Fruit fly (Drosophila melanogaster) whole organism, embryonic: ENCODE data around the gene Rab7.

Experiments used
- Abd-B ChIP-seq: fragments of 200-800 bp; sonication (Bioruptor generic); optimal IDR thresholded peaks from 2 replicates; lab custom pipeline; 2018; ENCODE audit warnings: missing biosample characterization, mild to moderate bottlenecking, missing genetic modification characterization, moderate library complexity
- BEAF-32 ChIP-seq: fragments of 200-800 bp; sonication (Bioruptor generic); optimal IDR thresholded peaks from 3 replicates; lab custom pipeline; 2017; ENCODE audit warnings: missing biosample characterization, missing genetic modification characterization, mild to moderate bottlenecking, moderate library complexity, missing genetic modification reagents
- CG10431 ChIP-seq: fragments of 200-800 bp; sonication (Bioruptor generic); optimal IDR thresholded peaks from 3 replicates; lab custom pipeline; 2018; ENCODE audit warnings: missing biosample characterization, mild to moderate bottlenecking, missing genetic modification characterization
- CG12071 ChIP-seq: fragments of 200-800 bp; sonication (Bioruptor generic); optimal IDR thresholded peaks from 3 replicates; lab custom pipeline; 2018; ENCODE audit warnings: missing biosample characterization, mild to moderate bottlenecking, missing genetic modification characterization
- CG12104 ChIP-seq: fragments of 200-800 bp; sonication (Bioruptor generic); optimal IDR thresholded peaks from 3 replicates; lab custom pipeline; 2016; ENCODE audit warnings: missing biosample characterization, missing genetic modification characterization
- CG12744 ChIP-seq: fragments of 200-800 bp; sonication (Bioruptor generic); optimal IDR thresholded peaks from 2 replicates; lab custom pipeline; 2016; ENCODE audit warnings: missing biosample characterization, missing genetic modification characterization
- CG14667 ChIP-seq: fragments of 200-800 bp; sonication (Bioruptor generic); IDR thresholded peaks from 2 replicates; pipeline ENCODE4 v1.3.6; 2022; ENCODE audit warnings: missing biosample characterization, missing genetic modification characterization
- CG15514 ChIP-seq: fragments of 200-800 bp; sonication (Bioruptor generic); optimal IDR thresholded peaks from 3 replicates; lab custom pipeline; 2017; ENCODE audit warnings: missing biosample characterization, missing genetic modification characterization, mild to moderate bottlenecking, moderate library complexity, missing genetic modification reagents
- CG17829 ChIP-seq: fragments of 200-800 bp; optimal IDR thresholded peaks from 2 replicates; lab custom pipeline; 2019; ENCODE audit warnings: missing biosample characterization, mild to moderate bottlenecking, missing genetic modification characterization, moderate library complexity
- CG2199 ChIP-seq: fragments of 200-800 bp; sonication (Bioruptor generic); IDR thresholded peaks from 3 replicates; pipeline ENCODE4 v1.3.6; 2022; ENCODE audit warnings: missing biosample characterization, missing genetic modification characterization
- CG2202 ChIP-seq: fragments of 200-800 bp; sonication (Bioruptor generic); optimal IDR thresholded peaks from 2 replicates; lab custom pipeline; 2018; ENCODE audit warnings: missing biosample characterization, mild to moderate bottlenecking, missing genetic modification characterization
- CG32767 ChIP-seq: fragments of 200-800 bp; sonication (Bioruptor generic); IDR thresholded peaks from 2 replicates; pipeline ENCODE4 v1.3.6; 2022; ENCODE audit warnings: missing biosample characterization, missing genetic modification characterization
- CG34224 ChIP-seq: fragments of 200-800 bp; sonication (Bioruptor generic); IDR thresholded peaks from 3 replicates; pipeline ENCODE4 v1.3.6; 2022; ENCODE audit warnings: missing biosample characterization, missing genetic modification characterization; ENCODE audit not compliant: partially characterized antibody
- CG5245 ChIP-seq: fragments of 200-800 bp; sonication (Bioruptor generic); optimal IDR thresholded peaks from 3 replicates; lab custom pipeline; 2016; ENCODE audit warnings: missing biosample characterization, missing genetic modification characterization
- CG6683 ChIP-seq: fragments of 200-800 bp; sonication (Bioruptor generic); optimal IDR thresholded peaks from 2 replicates; lab custom pipeline; 2017; ENCODE audit warnings: missing biosample characterization, mild to moderate bottlenecking, missing genetic modification characterization, missing genetic modification reagents
- CG7928 ChIP-seq: fragments of 200-800 bp; sonication (Bioruptor generic); optimal IDR thresholded peaks from 2 replicates; lab custom pipeline; 2017; ENCODE audit warnings: missing biosample characterization, mild to moderate bottlenecking, missing genetic modification characterization
- CG9817 ChIP-seq: fragments of 200-800 bp; sonication (Bioruptor generic); optimal IDR thresholded peaks from 2 replicates; lab custom pipeline; 2018; ENCODE audit warnings: missing biosample characterization, mild to moderate bottlenecking, missing genetic modification characterization, moderate library complexity
- CTCF ChIP-seq: fragments of 200-800 bp; sonication (Bioruptor generic); optimal IDR thresholded peaks from 2 replicates; lab custom pipeline; 2017; ENCODE audit warnings: missing biosample characterization, mild to moderate bottlenecking, missing genetic modification characterization, moderate library complexity
- Dfd ChIP-seq, 2 experiments: fragments of >200 bp; optimal IDR thresholded peaks; 2 replicates each; lab custom pipeline; 2017; ENCODE audit warnings: missing biosample characterization in 2 of 2, missing genetic modification characterization in 2 of 2
- Dip2 ChIP-seq: fragments of 200-800 bp; sonication (Bioruptor generic); IDR thresholded peaks from 2 replicates; pipeline ENCODE4 v1.3.6; 2022; ENCODE audit warnings: missing biosample characterization, missing genetic modification characterization
- Ets97D ChIP-seq: fragments of 200-800 bp; sonication (Bioruptor generic); optimal IDR thresholded peaks from 3 replicates; lab custom pipeline; 2016; ENCODE audit warnings: missing biosample characterization, missing genetic modification characterization
- HmgZ ChIP-seq: fragments of 200-800 bp; sonication (Bioruptor generic); optimal IDR thresholded peaks from 2 replicates; lab custom pipeline; 2018; ENCODE audit warnings: missing biosample characterization, mild to moderate bottlenecking, missing genetic modification characterization
- Hsf ChIP-seq: fragments of 200-800 bp; sonication (Bioruptor generic); optimal IDR thresholded peaks from 3 replicates; lab custom pipeline; 2016; ENCODE audit warnings: missing biosample characterization, missing genetic modification characterization
- MESR4 ChIP-seq: fragments of 200-800 bp; sonication (Bioruptor generic); optimal IDR thresholded peaks from 2 replicates; lab custom pipeline; 2018; ENCODE audit warnings: missing biosample characterization, mild to moderate bottlenecking, missing genetic modification characterization, moderate library complexity
- Max ChIP-seq: fragments of 200-800 bp; sonication (Bioruptor generic); optimal IDR thresholded peaks from 2 replicates; lab custom pipeline; 2016; ENCODE audit warnings: missing biosample characterization, mild to moderate bottlenecking, missing genetic modification characterization
- Nf-YB ChIP-seq: fragments of 200-800 bp; sonication (Bioruptor generic); optimal IDR thresholded peaks from 3 replicates; lab custom pipeline; 2019; ENCODE audit warnings: missing biosample characterization, mild to moderate bottlenecking, missing genetic modification characterization, moderate library complexity
- Optix ChIP-seq: fragments of 200-800 bp; sonication (Bioruptor generic); IDR thresholded peaks from 3 replicates; pipeline ENCODE4 v1.3.6; 2022; ENCODE audit warnings: missing biosample characterization, missing genetic modification characterization
- PHDP ChIP-seq: fragments of 200-800 bp; sonication (Bioruptor generic); optimal IDR thresholded peaks from 3 replicates; lab custom pipeline; 2018; ENCODE audit warnings: missing biosample characterization, mild to moderate bottlenecking, missing genetic modification characterization, moderate library complexity
- Rfx ChIP-seq: fragments of 200-800 bp; sonication (Bioruptor generic); IDR thresholded peaks from 2 replicates; pipeline ENCODE4 v1.3.6; 2022; ENCODE audit warnings: missing biosample characterization, missing genetic modification characterization
- Scr ChIP-seq: fragments of 200-800 bp; sonication (Bioruptor generic); IDR thresholded peaks from 2 replicates; pipeline ENCODE4 v1.3.6; 2022; ENCODE audit warnings: missing biosample characterization, missing genetic modification characterization; ENCODE audit not compliant: partially characterized antibody
- ab ChIP-seq: fragments of 200-800 bp; sonication (Bioruptor generic); optimal IDR thresholded peaks from 2 replicates; lab custom pipeline; 2016; ENCODE audit warnings: missing biosample characterization, missing genetic modification characterization
- bab2 ChIP-seq: fragments of 200-800 bp; sonication (Bioruptor generic); optimal IDR thresholded peaks from 2 replicates; lab custom pipeline; 2016; ENCODE audit warnings: missing biosample characterization, missing genetic modification characterization
- bowl ChIP-seq: fragments of 200-800 bp; sonication (Bioruptor generic); IDR thresholded peaks from 2 replicates; pipeline ENCODE4 v1.3.6; 2022; ENCODE audit warnings: missing biosample characterization, missing genetic modification characterization
- crc ChIP-seq: fragments of 200-800 bp; sonication (Bioruptor generic); optimal IDR thresholded peaks from 2 replicates; lab custom pipeline; 2016; ENCODE audit warnings: missing biosample characterization, missing genetic modification characterization
- eyg ChIP-seq: fragments of 200-800 bp; sonication (Bioruptor generic); optimal IDR thresholded peaks from 3 replicates; lab custom pipeline; 2016; ENCODE audit warnings: missing biosample characterization, missing genetic modification characterization
- h ChIP-seq: fragments of >200 bp; optimal IDR thresholded peaks from 2 replicates; lab custom pipeline; 2017
- her ChIP-seq: fragments of 200-800 bp; sonication (Bioruptor generic); optimal IDR thresholded peaks from 2 replicates; lab custom pipeline; 2016; ENCODE audit warnings: missing biosample characterization, missing genetic modification characterization
- kni ChIP-seq: fragments of 200-800 bp; sonication (Bioruptor generic); optimal IDR thresholded peaks from 3 replicates; lab custom pipeline; 2017; ENCODE audit warnings: mild to moderate bottlenecking, missing biosample characterization, missing genetic modification reagents, missing genetic modification characterization
- knrl ChIP-seq: fragments of 200-800 bp; sonication (Bioruptor generic); IDR thresholded peaks from 3 replicates; pipeline ENCODE4 v1.3.6; 2022; ENCODE audit warnings: missing biosample characterization, missing genetic modification characterization; ENCODE audit not compliant: partially characterized antibody
- lov ChIP-seq, 2 experiments: fragments of 200-800 bp in 1 of 2; fragments of >200 bp in 1 of 2; sonication (Bioruptor generic) in 1 of 2; IDR thresholded peaks in 1 of 2; optimal IDR thresholded peaks in 1 of 2; 2 replicates in 1 of 2; 3 replicates in 1 of 2; pipeline versions ENCODE4 v1.3.6 to Lab custom; 2017 to 2022; ENCODE audit warnings: missing biosample characterization in 1 of 2, missing genetic modification characterization in 1 of 2
- nmo ChIP-seq: fragments of 200-800 bp; sonication (Bioruptor generic); optimal IDR thresholded peaks from 2 replicates; lab custom pipeline; 2018; ENCODE audit warnings: missing biosample characterization, mild to moderate bottlenecking, missing genetic modification characterization, moderate library complexity
- psq ChIP-seq: fragments of 200-800 bp; sonication (Bioruptor generic); optimal IDR thresholded peaks from 2 replicates; lab custom pipeline; 2017; ENCODE audit warnings: missing biosample characterization, missing genetic modification characterization
- ranshi ChIP-seq: fragments of 200-800 bp; sonication (Bioruptor generic); IDR thresholded peaks from 2 replicates; pipeline ENCODE4 v1.3.6; 2022; ENCODE audit warnings: missing biosample characterization, missing genetic modification characterization
- sna ChIP-seq: fragments of 200-800 bp; sonication (Bioruptor generic); IDR thresholded peaks from 2 replicates; pipeline ENCODE4 v1.3.6; 2022; ENCODE audit warnings: missing biosample characterization, missing genetic modification characterization; ENCODE audit not compliant: partially characterized antibody
- stc ChIP-seq: fragments of 200-800 bp; sonication (Bioruptor generic); IDR thresholded peaks from 2 replicates; pipeline ENCODE4 v1.3.6; 2022; ENCODE audit warnings: missing biosample characterization, missing genetic modification characterization
- stwl ChIP-seq: fragments of 200-800 bp; sonication (Bioruptor generic); optimal IDR thresholded peaks from 3 replicates; lab custom pipeline; 2018; ENCODE audit warnings: missing biosample characterization, mild to moderate bottlenecking, missing genetic modification characterization, moderate library complexity
- tap ChIP-seq: fragments of 200-800 bp; optimal IDR thresholded peaks from 3 replicates; lab custom pipeline; 2019; ENCODE audit warnings: missing biosample characterization, mild to moderate bottlenecking, missing genetic modification characterization, moderate library complexity
- trh ChIP-seq: fragments of 200-800 bp; sonication (Bioruptor generic); optimal IDR thresholded peaks from 2 replicates; lab custom pipeline; 2016; ENCODE audit warnings: missing biosample characterization, missing genetic modification characterization
- wdn ChIP-seq: fragments of 200-800 bp; sonication (Bioruptor generic); IDR thresholded peaks from 2 replicates; pipeline ENCODE4 v1.3.6; 2022; ENCODE audit warnings: missing biosample characterization, missing genetic modification characterization
- zen2 ChIP-seq: fragments of 200-800 bp; sonication (Bioruptor generic); IDR thresholded peaks from 3 replicates; pipeline ENCODE4 v1.3.6; 2022; ENCODE audit warnings: missing biosample characterization, missing genetic modification characterization; ENCODE audit not compliant: partially characterized antibody

Gene Rab7

DNA sequence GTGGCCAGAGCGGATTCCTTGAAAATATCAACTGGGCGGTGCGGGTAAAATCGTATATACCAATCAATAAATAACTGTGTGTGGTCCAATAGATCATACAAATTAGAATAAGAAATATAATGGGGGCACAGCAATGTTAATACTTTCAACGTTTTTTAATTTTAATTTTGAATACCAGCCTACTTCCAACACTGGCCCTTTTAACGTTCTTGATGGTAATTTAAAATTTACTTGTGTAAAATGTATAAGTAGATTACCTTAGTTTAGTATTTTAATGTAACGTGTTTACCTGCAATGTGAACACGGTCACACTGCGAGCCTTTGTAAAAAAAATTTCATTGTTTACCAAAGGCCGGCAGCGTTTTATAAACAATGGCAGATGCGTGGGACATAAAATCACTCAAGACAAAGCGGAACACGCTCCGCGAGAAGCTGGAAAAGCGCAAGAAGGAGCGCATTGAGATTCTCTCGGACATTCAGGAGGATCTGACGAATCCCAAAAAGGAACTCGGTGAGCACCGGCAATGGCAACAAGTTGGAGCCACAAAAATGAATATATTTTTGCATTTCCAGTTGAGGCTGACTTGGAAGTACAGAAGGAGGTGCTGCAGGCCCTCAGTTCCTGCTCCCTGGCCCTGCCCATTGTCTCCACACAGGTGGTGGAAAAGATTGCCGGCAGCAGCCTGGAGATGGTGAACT is 39.2 kb downstream of the Rab7 start, which contains the start of the genes KrT95D and Mettl3 (continued):
- no peak for TF ChIP-seq eyg (GFP tag; lab: Kevin White, UChicago)
- TF ChIP-seq stc, result no peak
- TF ChIP-seq Optix (GFP tag; lab: Robert Waterston, UW), result no peak
- no peak for TF ChIP-seq CG9817 (tag; lab: Kevin White, UChicago)
- no peak for TF ChIP-seq CG7928
- no peak for TF ChIP-seq PHDP (tag; lab: Kevin White, UChicago)
- TF ChIP-seq Dfd (GFP tag; optimal IDR thresholded peaks at IDR 0.05; lab: Kevin White, UChicago), result no peak
- no peak for TF ChIP-seq CG2202 (tag; lab: Kevin White, UChicago)
- no peak for TF ChIP-seq CG6683 (GFP tag; lab: Kevin White, UChicago)
- no peak for TF ChIP-seq ab (GFP tag; lab: Kevin White, UChicago)
- peak; percentile 20 for TF ChIP-seq Abd-B (GFP tag; lab: Kevin White, UChicago)
- no peak for TF ChIP-seq CG12104
- no peak for TF ChIP-seq Dip2
- TF ChIP-seq tap (tag; lab: Kevin White, UChicago), result no peak
- peak; percentile 59 for TF ChIP-seq CG15514 (GFP tag; lab: Kevin White, UChicago)
- no peak for TF ChIP-seq MESR4
- peak; percentile 35 for TF ChIP-seq HmgZ
- TF ChIP-seq crc, result no peak
- no peak for TF ChIP-seq bab2 (GFP tag; lab: Kevin White, UChicago)
- no peak for TF ChIP-seq psq (GFP tag; lab: Kevin White, UChicago)
- TF ChIP-seq sna (GFP tag; lab: Robert Waterston, UW), result 0 out of 2 replicates have a peak, but pooled peaks have one; percentile 11
- TF ChIP-seq zen2, result no peak
- peak; percentile 11 for TF ChIP-seq kni (GFP tag; lab: Kevin White, UChicago)
- peak; percentile 43; the same call in 1 of the 3 replicates for TF ChIP-seq knrl (GFP tag; lab: Robert Waterston, UW)
- TF ChIP-seq Scr, result peak; percentile 11; the same call in 1 of the 2 replicates
- TF ChIP-seq h, result no peak
- no peak for TF ChIP-seq lov (optimal IDR thresholded peaks at IDR 0.05; lab: Kevin White, UChicago)
- TF ChIP-seq lov (GFP tag; IDR thresholded peaks at IDR 0.05; lab: Robert Waterston, UW), result no peak
- TF ChIP-seq nmo (GFP tag; lab: Kevin White, UChicago), result peak; percentile 60
- TF ChIP-seq CTCF (GFP tag; lab: Kevin White, UChicago), result peak; percentile 60
- TF ChIP-seq her, result no peak
- peak; percentile 30; the same call in 1 of the 3 replicates for TF ChIP-seq CG34224 (GFP tag; lab: Robert Waterston, UW)
- TF ChIP-seq CG14667 (GFP tag; lab: Robert Waterston, UW), result no peak
- no peak for TF ChIP-seq CG32767 (GFP tag; lab: Robert Waterston, UW)
- TF ChIP-seq bowl (GFP tag; lab: Robert Waterston, UW), result no peak
- TF ChIP-seq Rfx, result peak; percentile 8
- peak; percentile 93 for TF ChIP-seq stwl (tag; lab: Kevin White, UChicago)
- TF ChIP-seq CG2199 (GFP tag; lab: Robert Waterston, UW), result 0 out of 3 replicates have a peak, but pooled peaks have one; percentile 21
- TF ChIP-seq CG5245 (GFP tag; lab: Kevin White, UChicago), result no peak
- no peak for TF ChIP-seq CG10431
- TF ChIP-seq Hsf (GFP tag; lab: Kevin White, UChicago), result peak; percentile 4
- TF ChIP-seq ranshi (GFP tag; lab: Robert Waterston, UW), result no peak
- peak; percentile 46 for TF ChIP-seq Max (GFP tag; lab: Kevin White, UChicago)
- TF ChIP-seq CG12071, result no peak
- no peak for TF ChIP-seq CG12744 (GFP tag; lab: Kevin White, UChicago)
- peak; percentile 36 for TF ChIP-seq CG17829 (tag; lab: Kevin White, UChicago)
- TF ChIP-seq wdn (GFP tag; lab: Robert Waterston, UW), result no peak
- no peak for TF ChIP-seq trh (GFP tag; lab: Kevin White, UChicago)
- peak; percentile 23 for TF ChIP-seq Nf-YB (GFP tag; lab: Kevin White, UChicago)
- TF ChIP-seq BEAF-32 (GFP tag; lab: Kevin White, UChicago), result peak; percentile 56
- TF ChIP-seq Ets97D (GFP tag; lab: Kevin White, UChicago), result peak; percentile 77
